Worm (Caenorhabditis elegans): ENCODE measurements around the gene ZK863.8.

ce11 chrV:12167031-12167430, 20.3 kb downstream of the ZK863.8 start:
- TF ChIP-seq him-1 (tag; optimal IDR thresholded peaks at IDR 0.05) (no peak), dao-5 (tag; optimal IDR thresholded peaks at IDR 0.05) (no peak)
